Fruit fly (Drosophila melanogaster) whole organism, embryonic: ENCODE results near the gene PolD2.

ENCODE experiments used
- Aef1 ChIP-seq: fragments of 200-800 bp; sonication (Bioruptor generic); IDR thresholded peaks from 3 replicates; pipeline ENCODE4 v1.3.6; 2022; ENCODE audit warnings: missing biosample characterization, missing genetic modification characterization
- Awh ChIP-seq: fragments of 200-800 bp; sonication (Bioruptor generic); IDR thresholded peaks from 2 replicates; pipeline ENCODE4, ENCODE4 v1.3.6; 2022; ENCODE audit warnings: missing biosample characterization, missing genetic modification characterization
- CG11723 ChIP-seq: fragments of 200-800 bp; sonication (Bioruptor generic); optimal IDR thresholded peaks from 2 replicates; lab custom pipeline; 2017; ENCODE audit warnings: missing biosample characterization, mild to moderate bottlenecking, missing genetic modification characterization
- CG12236 ChIP-seq: fragments of 200-800 bp; sonication (Bioruptor generic); optimal IDR thresholded peaks from 2 replicates; lab custom pipeline; 2016; ENCODE audit warnings: missing biosample characterization, missing genetic modification characterization
- CG1233 ChIP-seq: fragments of 200-800 bp; sonication (Bioruptor generic); optimal IDR thresholded peaks from 4 replicates; lab custom pipeline; 2018; ENCODE audit warnings: missing biosample characterization, mild to moderate bottlenecking, missing genetic modification characterization
- CG13287 ChIP-seq: fragments of 200-800 bp; sonication (Bioruptor generic); IDR thresholded peaks from 2 replicates; pipeline ENCODE4 v1.3.6; 2022; ENCODE audit warnings: missing biosample characterization, missing genetic modification characterization; ENCODE audit not compliant: partially characterized antibody
- CG1529 ChIP-seq: fragments of 200-800 bp; sonication (Bioruptor generic); optimal IDR thresholded peaks from 3 replicates; lab custom pipeline; 2018; ENCODE audit warnings: missing biosample characterization, missing genetic modification characterization
- CG16863 ChIP-seq: fragments of 200-800 bp; sonication (Bioruptor generic); optimal IDR thresholded peaks from 3 replicates; lab custom pipeline; 2016; ENCODE audit warnings: missing biosample characterization, missing genetic modification characterization
- CG1792 ChIP-seq: fragments of 200-800 bp; sonication (Bioruptor generic); optimal IDR thresholded peaks from 2 replicates; lab custom pipeline; 2016; ENCODE audit warnings: missing biosample characterization, missing genetic modification characterization
- CG18476 ChIP-seq: fragments of 200-800 bp; sonication (Bioruptor generic); optimal IDR thresholded peaks from 2 replicates; lab custom pipeline; 2016; ENCODE audit warnings: missing biosample characterization, mild to moderate bottlenecking, missing genetic modification characterization
- CG32532 ChIP-seq: fragments of 200-800 bp; sonication (Bioruptor generic); IDR thresholded peaks from 2 replicates; pipeline ENCODE4 v1.3.6; 2022; ENCODE audit warnings: missing biosample characterization, missing genetic modification characterization
- CG34224 ChIP-seq: fragments of 200-800 bp; sonication (Bioruptor generic); IDR thresholded peaks from 3 replicates; pipeline ENCODE4 v1.3.6; 2022; ENCODE audit warnings: missing biosample characterization, missing genetic modification characterization; ENCODE audit not compliant: partially characterized antibody
- CG6272 ChIP-seq: fragments of 200-800 bp; sonication (Bioruptor generic); IDR thresholded peaks from 2 replicates; pipeline ENCODE4 v1.3.6; 2022; ENCODE audit warnings: missing biosample characterization, missing genetic modification characterization
- CG6813 ChIP-seq: fragments of 200-800 bp; sonication (Bioruptor generic); optimal IDR thresholded peaks from 2 replicates; lab custom pipeline; 2017; ENCODE audit warnings: missing biosample characterization, missing genetic modification characterization, mild to moderate bottlenecking, moderate library complexity, missing genetic modification reagents
- CG7556 ChIP-seq: fragments of 200-800 bp; sonication (Bioruptor generic); optimal IDR thresholded peaks from 2 replicates; lab custom pipeline; 2017; ENCODE audit warnings: missing biosample characterization, mild to moderate bottlenecking, missing genetic modification characterization
- CG8924 ChIP-seq: fragments of 200-800 bp; optimal IDR thresholded peaks from 3 replicates; lab custom pipeline; 2019; ENCODE audit warnings: missing biosample characterization, mild to moderate bottlenecking, missing genetic modification characterization, moderate library complexity
- CG9797 ChIP-seq: fragments of 200-800 bp; sonication (Bioruptor generic); optimal IDR thresholded peaks from 3 replicates; lab custom pipeline; 2018; ENCODE audit warnings: missing biosample characterization, mild to moderate bottlenecking, missing genetic modification characterization
- D ChIP-seq, 2 experiments: fragments of 200-800 bp in 1 of 2; fragments of >200 bp in 1 of 2; sonication (Bioruptor generic) in 1 of 2; optimal IDR thresholded peaks; 2 replicates in 1 of 2; 3 replicates in 1 of 2; lab custom pipeline; 2017; ENCODE audit warnings: mild to moderate bottlenecking in 1 of 2, missing biosample characterization in 1 of 2, missing genetic modification characterization in 1 of 2, missing genetic modification reagents in 1 of 2
- D19B ChIP-seq: fragments of 200-800 bp; sonication (Bioruptor generic); optimal IDR thresholded peaks from 2 replicates; lab custom pipeline; 2017; ENCODE audit warnings: missing biosample characterization, mild to moderate bottlenecking, missing genetic modification characterization
- Doc2 ChIP-seq: fragments of 200-800 bp; sonication (Bioruptor generic); IDR thresholded peaks from 2 replicates; pipeline ENCODE4 v1.3.6; 2022; ENCODE audit warnings: missing biosample characterization, missing genetic modification characterization
- Dref ChIP-seq: fragments of 200-800 bp; sonication (Bioruptor generic); IDR thresholded peaks from 2 replicates; pipeline ENCODE4 v1.3.6; 2022; ENCODE audit warnings: missing biosample characterization, missing genetic modification characterization
- HLH4C ChIP-seq: fragments of 200-800 bp; sonication (Bioruptor generic); IDR thresholded peaks from 3 replicates; pipeline ENCODE4 v1.3.6; 2022; ENCODE audit warnings: missing biosample characterization, missing genetic modification characterization; ENCODE audit not compliant: partially characterized antibody
- HmgD ChIP-seq: fragments of 200-800 bp; sonication (Bioruptor generic); optimal IDR thresholded peaks from 3 replicates; lab custom pipeline; 2016; ENCODE audit warnings: missing biosample characterization, missing genetic modification characterization
- NC2α ChIP-seq: fragments of 200-800 bp; sonication (Bioruptor generic); optimal IDR thresholded peaks from 2 replicates; lab custom pipeline; 2016; ENCODE audit warnings: missing biosample characterization, missing genetic modification characterization
- Poxn ChIP-seq: fragments of 200-800 bp; sonication (Bioruptor generic); IDR thresholded peaks from 2 replicates; pipeline ENCODE4 v1.3.6; 2022; ENCODE audit warnings: missing biosample characterization, missing genetic modification characterization
- Scr ChIP-seq: fragments of 200-800 bp; sonication (Bioruptor generic); IDR thresholded peaks from 2 replicates; pipeline ENCODE4 v1.3.6; 2022; ENCODE audit warnings: missing biosample characterization, missing genetic modification characterization; ENCODE audit not compliant: partially characterized antibody
- Stat92E ChIP-seq, 3 experiments: fragments of >200 bp in 2 of 3; fragments of 200-800 bp in 1 of 3; sonication (Bioruptor generic) in 1 of 3; optimal IDR thresholded peaks; 2 replicates each; lab custom pipeline; 2017 to 2019; ENCODE audit warnings: missing biosample characterization in 3 of 3, missing genetic modification characterization in 3 of 3, mild to moderate bottlenecking in 1 of 3, moderate library complexity in 1 of 3
- aop ChIP-seq: fragments of 200-800 bp; sonication (Bioruptor generic); IDR thresholded peaks from 2 replicates; pipeline ENCODE4 v1.3.6; 2022; ENCODE audit warnings: missing biosample characterization, missing genetic modification characterization
- cad ChIP-seq: fragments of >200 bp; optimal IDR thresholded peaks from 2 replicates; lab custom pipeline; 2017; ENCODE audit warnings: missing biosample characterization, missing genetic modification characterization
- ci ChIP-seq: fragments of 200-800 bp; sonication (Bioruptor generic); IDR thresholded peaks from 3 replicates; pipeline ENCODE4 v1.3.6; 2022; ENCODE audit warnings: missing biosample characterization, missing genetic modification characterization
- cwo ChIP-seq: fragments of 200-800 bp; sonication (Bioruptor generic); optimal IDR thresholded peaks from 3 replicates; lab custom pipeline; 2017; ENCODE audit warnings: missing biosample characterization, missing genetic modification characterization, mild to moderate bottlenecking, moderate library complexity, missing genetic modification reagents
- emc ChIP-seq: fragments of 200-800 bp; sonication (Bioruptor generic); optimal IDR thresholded peaks from 2 replicates; lab custom pipeline; 2016; ENCODE audit warnings: missing biosample characterization, missing genetic modification characterization
- ftz-f1 ChIP-seq: fragments of 200-800 bp; sonication (Bioruptor generic); optimal IDR thresholded peaks from 2 replicates; lab custom pipeline; 2016; ENCODE audit warnings: missing biosample characterization, missing genetic modification characterization
- grn ChIP-seq: fragments of 200-800 bp; sonication (Bioruptor generic); optimal IDR thresholded peaks from 3 replicates; lab custom pipeline; 2017; ENCODE audit warnings: missing biosample characterization, missing genetic modification characterization
- gt ChIP-seq: fragments of 200-800 bp; sonication (Bioruptor generic); IDR thresholded peaks from 2 replicates; pipeline ENCODE4 v1.3.6; 2022; ENCODE audit warnings: missing biosample characterization, missing genetic modification characterization
- hbn ChIP-seq: fragments of 200-800 bp; sonication (Bioruptor generic); IDR thresholded peaks from 2 replicates; pipeline ENCODE4 v1.3.6; 2022; ENCODE audit warnings: missing biosample characterization, missing genetic modification characterization; ENCODE audit not compliant: partially characterized antibody
- kah ChIP-seq: fragments of 200-800 bp; sonication (Bioruptor generic); optimal IDR thresholded peaks from 2 replicates; lab custom pipeline; 2018; ENCODE audit warnings: missing biosample characterization, mild to moderate bottlenecking, missing genetic modification characterization
- kni ChIP-seq: fragments of 200-800 bp; sonication (Bioruptor generic); optimal IDR thresholded peaks from 3 replicates; lab custom pipeline; 2017; ENCODE audit warnings: mild to moderate bottlenecking, missing biosample characterization, missing genetic modification reagents, missing genetic modification characterization
- lab ChIP-seq: fragments of 200-800 bp; sonication (Bioruptor generic); optimal IDR thresholded peaks from 3 replicates; lab custom pipeline; 2017; ENCODE audit warnings: missing biosample characterization, missing genetic modification characterization, mild to moderate bottlenecking, moderate library complexity, missing genetic modification reagents
- peb ChIP-seq: fragments of 200-800 bp; sonication (Bioruptor generic); IDR thresholded peaks from 2 replicates; pipeline ENCODE4 v1.3.6; 2022; ENCODE audit warnings: missing biosample characterization, missing genetic modification characterization
- rib ChIP-seq: fragments of 200-800 bp; sonication (Bioruptor generic); IDR thresholded peaks from 2 replicates; pipeline ENCODE4 v1.3.6; 2022; ENCODE audit warnings: missing biosample characterization, missing genetic modification characterization
- shn ChIP-seq: fragments of 200-800 bp; sonication (Bioruptor generic); optimal IDR thresholded peaks from 3 replicates; lab custom pipeline; 2016; ENCODE audit warnings: missing biosample characterization, missing genetic modification characterization
- slbo ChIP-seq: fragments of 200-800 bp; sonication (Bioruptor generic); IDR thresholded peaks from 2 replicates; pipeline ENCODE4 v1.3.6; 2022; ENCODE audit warnings: missing biosample characterization, missing genetic modification characterization
- sqz ChIP-seq: fragments of 200-800 bp; sonication (Bioruptor generic); optimal IDR thresholded peaks from 3 replicates; lab custom pipeline; 2018; ENCODE audit warnings: missing biosample characterization, mild to moderate bottlenecking, missing genetic modification characterization
- tgo ChIP-seq: fragments of 200-800 bp; sonication (Bioruptor generic); IDR thresholded peaks from 3 replicates; pipeline ENCODE4 v1.3.6; 2022; ENCODE audit warnings: missing biosample characterization, missing genetic modification characterization
- ttk ChIP-seq: fragments of 200-800 bp; sonication (Bioruptor generic); IDR thresholded peaks from 2 replicates; pipeline ENCODE4 v2.1.2; 2022; ENCODE audit warnings: missing biosample characterization, missing genetic modification characterization
- wdn ChIP-seq: fragments of 200-800 bp; sonication (Bioruptor generic); IDR thresholded peaks from 2 replicates; pipeline ENCODE4 v1.3.6; 2022; ENCODE audit warnings: missing biosample characterization, missing genetic modification characterization
- zen2 ChIP-seq: fragments of 200-800 bp; sonication (Bioruptor generic); IDR thresholded peaks from 3 replicates; pipeline ENCODE4 v1.3.6; 2022; ENCODE audit warnings: missing biosample characterization, missing genetic modification characterization; ENCODE audit not compliant: partially characterized antibody

Gene PolD2

DNA sequence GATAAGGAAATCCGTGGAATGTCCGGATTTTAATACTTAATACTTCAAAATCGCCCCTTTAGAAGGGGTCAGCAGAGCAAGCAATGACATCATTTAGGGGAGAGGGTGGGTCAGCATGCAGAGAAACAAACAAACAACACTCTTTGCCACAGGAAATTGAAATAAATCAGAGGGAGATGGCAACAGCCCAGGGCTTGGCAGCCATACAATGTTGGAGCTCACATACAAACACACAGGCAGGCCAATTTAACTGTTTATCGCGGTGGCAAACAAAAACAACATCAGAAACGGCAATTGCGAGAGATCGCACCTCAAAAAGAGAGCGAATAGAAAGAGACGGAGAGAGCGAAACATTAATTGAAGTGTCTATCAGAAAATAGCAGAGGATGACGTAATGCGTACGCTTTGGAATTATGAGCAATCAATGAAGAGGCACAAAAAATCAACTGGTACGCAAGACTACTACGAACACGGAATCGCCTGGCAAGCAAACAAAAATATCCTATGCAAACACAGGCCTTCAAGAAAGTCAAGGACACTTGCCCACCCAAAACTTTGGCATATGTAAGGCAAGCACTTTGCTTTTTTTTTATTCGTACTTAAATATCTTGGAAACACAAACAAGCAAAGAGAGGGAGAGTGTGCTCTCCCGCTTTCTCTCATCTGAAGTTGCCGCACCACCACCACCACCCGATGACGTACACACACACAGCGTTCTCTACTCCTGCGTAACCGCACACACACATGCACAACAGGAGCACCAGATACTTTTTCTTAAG lies 18.9 kb downstream of the PolD2 start (continued):
- TF ChIP-seq aop (GFP tag; lab: Robert Waterston, UW) (peak; percentile 60; the same call in 1 of the 2 replicates), CG18476 (GFP tag; lab: Kevin White, UChicago) (peak; percentile 52), CG13287 (GFP tag; lab: Robert Waterston, UW) (no peak; the same call in 1 of the 2 replicates), CG7556 (GFP tag; lab: Kevin White, UChicago) (no peak), kah (GFP tag; lab: Kevin White, UChicago) (peak; percentile 9), shn (no peak), cad (GFP tag; lab: Kevin White, UChicago) (no peak), emc (no peak), CG9797 (GFP tag; lab: Kevin White, UChicago) (no peak), CG6272 (no peak), NC2α (GFP tag; lab: Kevin White, UChicago) (no peak), peb (GFP tag; lab: Robert Waterston, UW) (no peak), slbo (GFP tag; lab: Robert Waterston, UW) (no peak), CG1233 (GFP tag; lab: Kevin White, UChicago) (peak; percentile 38), HmgD (GFP tag; lab: Kevin White, UChicago) (no peak), HLH4C (no peak), CG34224 (GFP tag; lab: Robert Waterston, UW) (no peak; the same call in 2 of the 3 replicates), D19B (no peak), Awh (GFP tag; lab: Robert Waterston, UW) (no peak), gt (GFP tag; lab: Robert Waterston, UW) (no peak), grn (GFP tag; lab: Kevin White, UChicago) (peak; percentile 58), hbn (GFP tag; lab: Robert Waterston, UW) (no peak), Poxn (GFP tag; lab: Robert Waterston, UW) (no peak), Stat92E (GFP tag; optimal IDR thresholded peaks at IDR 0.05; lab: Kevin White, UChicago) (no peak), zen2 (no peak), wdn (0 out of 2 replicates have a peak, but pooled peaks have one; percentile 44), ttk (GFP tag; lab: Robert Waterston, UW) (peak; percentile 18; the same call in 1 of the 2 replicates), CG8924 (tag; lab: Kevin White, UChicago) (peak; percentile 36), CG11723 (GFP tag; lab: Kevin White, UChicago) (no peak), CG1792 (GFP tag; lab: Kevin White, UChicago) (no peak), Aef1 (GFP tag; lab: Robert Waterston, UW) (peak; percentile 64), Scr (GFP tag; lab: Robert Waterston, UW) (0 out of 2 replicates have a peak, but pooled peaks have one; percentile 28), rib (GFP tag; lab: Robert Waterston, UW) (peak; percentile 73; the same call in 1 of the 2 replicates), CG6813 (GFP tag; lab: Kevin White, UChicago) (peak; percentile 21), cwo (GFP tag; lab: Kevin White, UChicago) (peak; percentile 10), Doc2 (GFP tag; lab: Robert Waterston, UW) (no peak), CG16863 (GFP tag; lab: Kevin White, UChicago) (no peak), lab (GFP tag; lab: Kevin White, UChicago) (peak; percentile 78), Dref (GFP tag; lab: Robert Waterston, UW) (0 out of 2 replicates have a peak, but pooled peaks have one; percentile 35), ci (GFP tag; lab: Robert Waterston, UW) (peak; percentile 80), ftz-f1 (GFP tag; lab: Kevin White, UChicago) (peak; percentile 54), CG12236 (GFP tag; lab: Kevin White, UChicago) (no peak), CG32532 (GFP tag; lab: Robert Waterston, UW) (peak; percentile 50; the same call in 1 of the 2 replicates), kni (GFP tag; lab: Kevin White, UChicago) (peak; percentile 64), D (optimal IDR thresholded peaks at IDR 0.05; lab: Kevin White, UChicago) (peak; percentile 17), D (GFP tag; optimal IDR thresholded peaks at IDR 0.05; lab: Kevin White, UChicago) (no peak), sqz (GFP tag; lab: Kevin White, UChicago) (peak; percentile 92), tgo (GFP tag; lab: Robert Waterston, UW) (no peak), CG1529 (GFP tag; lab: Kevin White, UChicago) (no peak)
